Worm (Caenorhabditis elegans): ENCODE data around the gene str-263.

str-263 gene

ce11 chrV:15661003-15661402, 48.0 kb downstream of the str-263 start (continued):
- TF ChIP-seq nhr-90 (tag; optimal IDR thresholded peaks at IDR 0.05; ENCODE audit: poor library complexity) = peak; percentile 10
- TF ChIP-seq ceh-88 (GFP tag; IDR thresholded peaks at IDR 0.05) = no peak
- TF ChIP-seq ets-5 (GFP tag; IDR thresholded peaks at IDR 0.05) = no peak
- TF ChIP-seq grh-1 (GFP tag; IDR thresholded peaks at IDR 0.05) = peak; percentile 43; the same call in 1 of the 2 replicates
- peak; percentile 5 for TF ChIP-seq rnt-1 (tag; optimal IDR thresholded peaks at IDR 0.05)
- no peak for TF ChIP-seq tlp-1 (tag; optimal IDR thresholded peaks at IDR 0.05)
- TF ChIP-seq efl-3 (GFP tag; optimal IDR thresholded peaks at IDR 0.05) = peak; percentile 2
- no peak for TF ChIP-seq egl-13 (tag; optimal IDR thresholded peaks at IDR 0.05)
- peak; percentile 16 for TF ChIP-seq irx-1 (tag; optimal IDR thresholded peaks at IDR 0.05)
- TF ChIP-seq lin-14 (GFP tag; optimal IDR thresholded peaks at IDR 0.05) = peak; percentile 82
- no peak for TF ChIP-seq nhr-19 (GFP tag; conservative IDR thresholded peaks at IDR 0.05)
- TF ChIP-seq unc-98 (GFP tag; IDR thresholded peaks at IDR 0.05) = no peak
- TF ChIP-seq jun-1 (tag; optimal IDR thresholded peaks at IDR 0.05) = no peak
- TF ChIP-seq mef-2 (tag; optimal IDR thresholded peaks at IDR 0.05) = no peak
- TF ChIP-seq pag-3 (tag; optimal IDR thresholded peaks at IDR 0.05; ENCODE audit: borderline replicate concordance, insufficient read depth) = no peak
- TF ChIP-seq nhr-12 (tag; optimal IDR thresholded peaks at IDR 0.05) = no peak
- peak in 1 of 6 experiments; percentile 27 for TF ChIP-seq elt-3 (tag; optimal IDR thresholded peaks at IDR 0.05)
- no peak for TF ChIP-seq nhr-28 (tag; optimal IDR thresholded peaks at IDR 0.05)
- no peak for TF ChIP-seq xbp-1 (tag; optimal IDR thresholded peaks at IDR 0.05)
- no peak for TF ChIP-seq aly-2 (tag; optimal IDR thresholded peaks at IDR 0.05)
- no peak for TF ChIP-seq ztf-4 (tag; optimal IDR thresholded peaks at IDR 0.05)
- TF ChIP-seq mab-9 (GFP tag; IDR thresholded peaks at IDR 0.05) = no peak
- no peak for TF ChIP-seq ces-1 (GFP tag; optimal IDR thresholded peaks at IDR 0.05)
- no peak for TF ChIP-seq sup-37 (GFP tag; optimal IDR thresholded peaks at IDR 0.05)
- no peak for TF ChIP-seq nhr-47 (tag; optimal IDR thresholded peaks at IDR 0.05)
- no peak for TF ChIP-seq zip-4 (GFP tag; optimal IDR thresholded peaks at IDR 0.05)
- TF ChIP-seq C34B4.2 (tag; optimal IDR thresholded peaks at IDR 0.05) = no peak
- no peak for TF ChIP-seq nhr-77 (tag; optimal IDR thresholded peaks at IDR 0.05)
- TF ChIP-seq blmp-1 (tag; optimal IDR thresholded peaks at IDR 0.05) = peak; percentile 67
- no peak for TF ChIP-seq sptf-1 (tag; optimal IDR thresholded peaks at IDR 0.05)
- TF ChIP-seq C04F5.9 (tag; optimal IDR thresholded peaks at IDR 0.05) = no peak
- TF ChIP-seq dsc-1 (tag; optimal IDR thresholded peaks at IDR 0.05) = no peak
- no peak for TF ChIP-seq ztf-11 (tag; optimal IDR thresholded peaks at IDR 0.05)
- TF ChIP-seq Y116A8C.19 (tag; optimal IDR thresholded peaks at IDR 0.05; ENCODE audit: borderline replicate concordance) = no peak
- TF ChIP-seq vab-15 (tag; optimal IDR thresholded peaks at IDR 0.05) = no peak
- no peak for TF ChIP-seq ama-1 (optimal IDR thresholded peaks at IDR 0.05)
- no peak for TF ChIP-seq zag-1 (tag; optimal IDR thresholded peaks at IDR 0.05)
- no peak for TF ChIP-seq fkh-8 (tag; optimal IDR thresholded peaks at IDR 0.05)
- no peak for TF ChIP-seq fos-1 (tag; optimal IDR thresholded peaks at IDR 0.05)
- no peak for TF ChIP-seq ceh-82 (tag; optimal IDR thresholded peaks at IDR 0.05)
- no peak for TF ChIP-seq aha-1 (tag; optimal IDR thresholded peaks at IDR 0.05)
- no peak for TF ChIP-seq hpl-2 (GFP tag; optimal IDR thresholded peaks at IDR 0.05)
- no peak for TF ChIP-seq lsy-2 (tag; optimal IDR thresholded peaks at IDR 0.05)
- no peak for TF ChIP-seq isw-1 (GFP tag; IDR thresholded peaks at IDR 0.05)
- TF ChIP-seq nhr-85 (tag) = peak; percentile 96
- no peak for TF ChIP-seq nhr-84 (tag; optimal IDR thresholded peaks at IDR 0.05)
- peak; percentile 30 for TF ChIP-seq lin-13 (GFP tag; optimal IDR thresholded peaks at IDR 0.05)
- no peak for TF ChIP-seq mep-1 (tag; optimal IDR thresholded peaks at IDR 0.05)
- no peak for TF ChIP-seq nhr-76 (tag; optimal IDR thresholded peaks at IDR 0.05)
